Worm (Caenorhabditis elegans): Measurements from ENCODE around the gene M57.2.

Gene M57.2

ce11 chrIV:3539872-3540271, 12.7 kb downstream of the M57.2 start, which contains the start of gene B0212.3:
Gene B0212.3, plus strand, starts transcription at chrIV:3540172.
- TF ChIP-seq mef-2 (tag; optimal IDR thresholded peaks at IDR 0.05) (no peak), unc-86 (tag; optimal IDR thresholded peaks at IDR 0.05) (no peak), Y116A8C.19 (tag; optimal IDR thresholded peaks at IDR 0.05; ENCODE audit: borderline replicate concordance) (no peak), nhr-85 (tag) (no peak), lir-3 (tag; optimal IDR thresholded peaks at IDR 0.05; ENCODE audit: poor library complexity) (no peak), unc-130 (tag; optimal IDR thresholded peaks at IDR 0.05) (no peak), hpl-2 (GFP tag; optimal IDR thresholded peaks at IDR 0.05) (no peak), ceh-88 (GFP tag; IDR thresholded peaks at IDR 0.05) (no peak), lsy-2 (tag; optimal IDR thresholded peaks at IDR 0.05) (no peak), C04F5.9 (tag; optimal IDR thresholded peaks at IDR 0.05) (no peak), lin-35 (GFP tag; optimal IDR thresholded peaks at IDR 0.05) (no peak), pqm-1 (tag; optimal IDR thresholded peaks at IDR 0.05) (no peak)

- no peak for TF ChIP-seq nhr-84 (tag; optimal IDR thresholded peaks at IDR 0.05)
- no peak for TF ChIP-seq fkh-10 (GFP tag; optimal IDR thresholded peaks at IDR 0.05)
- TF ChIP-seq aha-1 (tag; optimal IDR thresholded peaks at IDR 0.05): no peak
- no peak for TF ChIP-seq hpl-2 (GFP tag; optimal IDR thresholded peaks at IDR 0.05)
- no peak for TF ChIP-seq C34B4.2 (tag; optimal IDR thresholded peaks at IDR 0.05)
- TF ChIP-seq egl-13 (tag; optimal IDR thresholded peaks at IDR 0.05): no peak
- TF ChIP-seq elt-2 (tag; optimal IDR thresholded peaks at IDR 0.05): no peak
- TF ChIP-seq swsn-7 (tag; optimal IDR thresholded peaks at IDR 0.05): no peak
- TF ChIP-seq ama-1 (optimal IDR thresholded peaks at IDR 0.05): no peak
These were observed 17.9 kb downstream of the M57.2 start for ce11 chrIV:3545060-3545459.

- TF ChIP-seq grh-1 (GFP tag; IDR thresholded peaks at IDR 0.05): no peak
- TF ChIP-seq ama-1 (optimal IDR thresholded peaks at IDR 0.05): no peak
- TF ChIP-seq elt-3 (tag; optimal IDR thresholded peaks at IDR 0.05): no peak
- no peak for TF ChIP-seq snpc-4 (tag; optimal IDR thresholded peaks at IDR 0.05)
- no peak for TF ChIP-seq zag-1 (tag; optimal IDR thresholded peaks at IDR 0.05)
- TF ChIP-seq aha-1 (tag; optimal IDR thresholded peaks at IDR 0.05): no peak
These were observed 20.3 kb downstream of the M57.2 start, which contains the start of gene nstp-6 for ce11 chrIV:3547500-3547899. Gene nstp-6, minus strand, starts transcription at chrIV:3547600.

- TF ChIP-seq ama-1 (optimal IDR thresholded peaks at IDR 0.05): no peak
- TF ChIP-seq dpl-1 (GFP tag; optimal IDR thresholded peaks at IDR 0.05): peak in 1 of 3 experiments; percentile 12
- peak in 1 of 2 experiments; percentile 32 for TF ChIP-seq efl-1 (optimal IDR thresholded peaks at IDR 0.05)
- peak in 1 of 2 experiments; percentile 86 for TF ChIP-seq efl-1 (GFP tag; optimal IDR thresholded peaks at IDR 0.05 in 1 of 2)
- no peak for TF ChIP-seq mep-1 (tag; optimal IDR thresholded peaks at IDR 0.05)
- peak; percentile 32 for TF ChIP-seq nhr-71 (tag; optimal IDR thresholded peaks at IDR 0.05)
- TF ChIP-seq ceh-88 (GFP tag; IDR thresholded peaks at IDR 0.05): no peak
- no peak for TF ChIP-seq Y116A8C.19 (tag; optimal IDR thresholded peaks at IDR 0.05; ENCODE audit: borderline replicate concordance)
- TF ChIP-seq ceh-8 (GFP tag; optimal IDR thresholded peaks at IDR 0.05): no peak
- TF ChIP-seq elt-2 (tag; optimal IDR thresholded peaks at IDR 0.05): peak; percentile 64
- TF ChIP-seq nhr-90 (tag; optimal IDR thresholded peaks at IDR 0.05; ENCODE audit: poor library complexity): peak; percentile 52
- TF ChIP-seq isw-1 (GFP tag; IDR thresholded peaks at IDR 0.05): no peak
- TF ChIP-seq lin-35 (GFP tag; optimal IDR thresholded peaks at IDR 0.05): peak in 1 of 2 experiments; percentile 48
- no peak for TF ChIP-seq fkh-10 (GFP tag; optimal IDR thresholded peaks at IDR 0.05)
These were observed 21.2 kb downstream of the M57.2 start for ce11 chrIV:3548315-3548714.

- peak; percentile 26 for TF ChIP-seq egl-13 (tag; optimal IDR thresholded peaks at IDR 0.05)
- TF ChIP-seq mab-9 (GFP tag; IDR thresholded peaks at IDR 0.05): no peak
- peak; percentile 34 to 71 for TF ChIP-seq lsy-2 (tag; optimal IDR thresholded peaks at IDR 0.05)
- peak; percentile 41 for TF ChIP-seq nhr-85 (tag)
- no peak for TF ChIP-seq mef-2 (tag; optimal IDR thresholded peaks at IDR 0.05)
- no peak for TF ChIP-seq sup-37 (GFP tag; optimal IDR thresholded peaks at IDR 0.05)
- TF ChIP-seq efl-3 (GFP tag; optimal IDR thresholded peaks at IDR 0.05): no peak
- peak; percentile 36 for TF ChIP-seq skn-1 (tag; optimal IDR thresholded peaks at IDR 0.05)
- TF ChIP-seq unc-30 (tag; optimal IDR thresholded peaks at IDR 0.05): no peak
- TF ChIP-seq tlp-1 (tag; optimal IDR thresholded peaks at IDR 0.05): no peak
- no peak for TF ChIP-seq C04F5.9 (tag; optimal IDR thresholded peaks at IDR 0.05)
- peak; percentile 67 for TF ChIP-seq unc-130 (tag; optimal IDR thresholded peaks at IDR 0.05)
- TF ChIP-seq sptf-1 (tag; optimal IDR thresholded peaks at IDR 0.05): no peak
- TF ChIP-seq efl-1 (optimal IDR thresholded peaks at IDR 0.05): peak; percentile 24 to 46
- peak; percentile 45 to 93 for TF ChIP-seq efl-1 (GFP tag; optimal IDR thresholded peaks at IDR 0.05 in 1 of 2)
- TF ChIP-seq snu-23 (GFP tag; optimal IDR thresholded peaks at IDR 0.05): peak; percentile 73
- no peak for TF ChIP-seq ztf-4 (tag; optimal IDR thresholded peaks at IDR 0.05)
- TF ChIP-seq ceh-90 (tag; optimal IDR thresholded peaks at IDR 0.05): no peak
- peak; percentile 18 for TF ChIP-seq tbx-2 (tag; optimal IDR thresholded peaks at IDR 0.05)
- TF ChIP-seq hlh-17 (GFP tag; optimal IDR thresholded peaks at IDR 0.05; ENCODE audit: borderline replicate concordance): no peak
These were observed 24.8 kb downstream of the M57.2 start for ce11 chrIV:3551777-3552462.

Measured in whole organism, L1 larva.